Worm (Caenorhabditis elegans) whole organism, late embryonic: ENCODE data around the gene mam-5.

Experiments
- ahr-1 ChIP-seq: sonication (generic microtip); optimal IDR thresholded peaks from 2 replicates; lab custom pipeline; 2016; ENCODE audit warnings: missing genetic modification characterization, missing compliant biosample characterization
- ama-1 ChIP-seq: fragments of 150-350 bp; optimal IDR thresholded peaks from 2 replicates; lab custom pipeline; 2014
- ceh-2 ChIP-seq: sonication (generic microtip); optimal IDR thresholded peaks from 2 replicates; lab custom pipeline; 2016; ENCODE audit warnings: missing genotype, missing genetic modification characterization, missing compliant biosample characterization
- elt-2 ChIP-seq: sonication (generic microtip); optimal IDR thresholded peaks from 2 replicates; lab custom pipeline; 2016; ENCODE audit warnings: missing genetic modification reagents, missing genetic modification characterization, missing compliant biosample characterization
- fkh-10 ChIP-seq: fragments of 150-350 bp; optimal IDR thresholded peaks from 2 replicates; lab custom pipeline; 2014; ENCODE audit warnings: missing biosample characterization, missing genetic modification reagents, missing genetic modification characterization
- mec-3 ChIP-seq: sonication (generic microtip); optimal IDR thresholded peaks from 2 replicates; lab custom pipeline; 2016; ENCODE audit warnings: borderline replicate concordance, missing genetic modification characterization, missing compliant biosample characterization
- nfya-1 ChIP-seq: sonication (generic microtip); optimal IDR thresholded peaks from 2 replicates; lab custom pipeline; 2017; ENCODE audit warnings: missing genetic modification characterization, mild to moderate bottlenecking, missing compliant biosample characterization, antibody characterized with exemption, moderate library complexity
- odd-2 ChIP-seq: sonication (generic microtip); optimal IDR thresholded peaks from 2 replicates; lab custom pipeline; 2017; ENCODE audit warnings: antibody characterized with exemption, mild to moderate bottlenecking, missing genetic modification characterization, missing compliant biosample characterization
- pqm-1 ChIP-seq: sonication (generic microtip); optimal IDR thresholded peaks from 2 replicates; lab custom pipeline; 2016; ENCODE audit warnings: missing genetic modification characterization, missing compliant biosample characterization
- sox-2 ChIP-seq: fragments of 200-800 bp; sonication (Bioruptor generic); IDR thresholded peaks from 2 replicates; pipeline ENCODE4 v1.3.6; 2022; ENCODE audit warnings: missing genetic modification reagents, missing genetic modification characterization, missing compliant biosample characterization
- sox-4 ChIP-seq: sonication (generic microtip); optimal IDR thresholded peaks from 2 replicates; lab custom pipeline; 2017; ENCODE audit warnings: mild to moderate bottlenecking, missing genetic modification characterization, inconsistent platforms, missing compliant biosample characterization
- tbx-7 ChIP-seq: sonication (generic microtip); optimal IDR thresholded peaks from 2 replicates; lab custom pipeline; 2016; ENCODE audit warnings: missing genotype, missing genetic modification characterization, missing compliant biosample characterization
- unc-55 ChIP-seq: sonication (generic microtip); optimal IDR thresholded peaks from 2 replicates; lab custom pipeline; 2017; ENCODE audit warnings: missing biosample characterization, missing genetic modification reagents, missing genetic modification characterization
- unc-86 ChIP-seq: sonication (generic microtip); optimal IDR thresholded peaks from 2 replicates; lab custom pipeline; 2016; ENCODE audit warnings: missing genetic modification characterization, missing compliant biosample characterization

- TF ChIP-seq sox-4 (tag; lab: Kevin White, UChicago) (no peak), ama-1 (lab: Kevin White, UChicago) (no peak), nfya-1 (tag; lab: Kevin White, UChicago) (no peak), unc-86 (tag; lab: Kevin White, UChicago) (no peak), ceh-2 (no peak), elt-2 (no peak), unc-55 (GFP tag; lab: Kevin White, UChicago) (no peak), mec-3 (tag; lab: Kevin White, UChicago) (no peak), sox-2 (GFP tag; lab: Robert Waterston, UW) (no peak), pqm-1 (tag; lab: Kevin White, UChicago) (no peak), ahr-1 (tag; lab: Kevin White, UChicago) (no peak), fkh-10 (GFP tag; lab: Kevin White, UChicago) (no peak), odd-2 (tag; lab: Kevin White, UChicago) (no peak), tbx-7 (no peak)
These were observed 26.3 kb upstream of the mam-5 start, which contains the start of gene C50H2.13 for ce11 chrV:9926240-9926639.
